Fruit fly (Drosophila melanogaster): ENCODE measurements around the gene tara.

The tara gene

DNA sequence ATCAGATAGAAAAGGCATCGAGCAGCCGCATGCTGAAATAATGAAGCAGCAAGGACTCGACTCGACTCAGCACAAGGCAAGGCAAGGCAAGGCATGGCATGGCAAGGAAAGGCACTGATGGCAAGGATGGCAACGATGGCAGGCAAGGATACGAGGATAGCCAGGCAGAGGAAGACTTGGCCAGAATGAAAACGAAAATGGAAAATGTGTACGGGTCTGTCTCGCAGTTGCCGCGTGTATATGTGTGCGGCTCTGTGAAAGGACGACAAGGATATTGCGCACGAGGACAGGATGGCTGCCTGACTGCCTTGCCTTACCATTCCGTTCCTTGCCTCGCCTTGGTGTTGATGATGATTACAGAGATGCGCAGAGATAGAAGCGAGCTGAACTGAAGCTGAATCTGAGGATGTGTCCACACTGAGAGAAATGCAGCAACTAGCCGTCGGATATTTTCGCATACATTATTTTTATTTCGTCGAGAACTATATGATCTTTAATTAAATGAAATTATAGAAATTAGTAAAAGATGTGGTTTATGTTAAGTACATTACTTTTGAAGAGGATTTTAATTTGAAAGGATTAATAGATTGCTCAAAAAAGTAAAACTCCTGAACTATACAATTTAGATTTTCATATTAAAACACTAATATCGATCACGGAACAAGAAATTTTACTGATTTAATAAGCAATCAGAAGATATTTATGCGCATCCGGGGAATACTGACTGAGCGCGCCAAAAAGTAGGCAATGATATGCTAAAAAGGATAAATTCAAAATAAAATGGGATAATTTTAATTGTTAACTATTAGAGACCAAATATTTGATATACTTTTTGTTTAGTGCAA, 10.8 kb upstream of the tara start (continued):
- TF ChIP-seq wor (GFP tag; IDR thresholded peaks at IDR 0.05): no peak
- TF ChIP-seq CG32532 (GFP tag; IDR thresholded peaks at IDR 0.05): 0 out of 2 replicates have a peak, but pooled peaks have one; percentile 5
- no peak for TF ChIP-seq CG11398 (GFP tag; optimal IDR thresholded peaks at IDR 0.05)
- TF ChIP-seq CG14965 (GFP tag; optimal IDR thresholded peaks at IDR 0.05; ENCODE audit: borderline replicate concordance): no peak
- TF ChIP-seq CG9437 (GFP tag; optimal IDR thresholded peaks at IDR 0.05): peak; percentile 49
- TF ChIP-seq phol (tag; optimal IDR thresholded peaks at IDR 0.05): peak; percentile 36
- peak; percentile 59 for TF ChIP-seq CG3281 (GFP tag; optimal IDR thresholded peaks at IDR 0.05)
- TF ChIP-seq Adf1 (GFP tag; IDR thresholded peaks at IDR 0.05): peak; percentile 52; the same call in 1 of the 2 replicates
- TF ChIP-seq pan (optimal IDR thresholded peaks at IDR 0.05): no peak
- no peak for TF ChIP-seq pan (GFP tag; optimal IDR thresholded peaks at IDR 0.05 in 1 of 2, IDR thresholded peaks at IDR 0.05 in 1 of 2)
- no peak for TF ChIP-seq ac (GFP tag; optimal IDR thresholded peaks at IDR 0.05)
- TF ChIP-seq CG12744 (GFP tag; optimal IDR thresholded peaks at IDR 0.05): no peak
- no peak for TF ChIP-seq Atf6 (GFP tag; IDR thresholded peaks at IDR 0.05)
- no peak for TF ChIP-seq CHES-1-like (GFP tag; optimal IDR thresholded peaks at IDR 0.05)
- no peak for TF ChIP-seq CG10654 (GFP tag; optimal IDR thresholded peaks at IDR 0.05)
- 0 out of 3 replicates have a peak, but pooled peaks have one; percentile 9 for TF ChIP-seq sr (GFP tag; IDR thresholded peaks at IDR 0.05)
- 0 out of 3 replicates have a peak, but pooled peaks have one; percentile 58 for TF ChIP-seq CG11456 (GFP tag; IDR thresholded peaks at IDR 0.05)
- no peak for TF ChIP-seq CG7357 (GFP tag; IDR thresholded peaks at IDR 0.05)
- no peak for TF ChIP-seq tx (GFP tag; optimal IDR thresholded peaks at IDR 0.05)
- TF ChIP-seq CG18599 (GFP tag; optimal IDR thresholded peaks at IDR 0.05): peak; percentile 5
- no peak for TF ChIP-seq corto (GFP tag; optimal IDR thresholded peaks at IDR 0.05)
- peak; percentile 57 for TF ChIP-seq Med (GFP tag)
- TF ChIP-seq fd64A (GFP tag; optimal IDR thresholded peaks at IDR 0.05): no peak
- TF ChIP-seq CG18262 (tag; optimal IDR thresholded peaks at IDR 0.05): peak; percentile 49
- no peak for TF ChIP-seq dati (GFP tag; IDR thresholded peaks at IDR 0.05)
- peak in 1 of 2 experiments; percentile 26 for TF ChIP-seq dpn (GFP tag; optimal IDR thresholded peaks at IDR 0.05)
- TF ChIP-seq ewg (GFP tag; optimal IDR thresholded peaks at IDR 0.05): no peak
- TF ChIP-seq chinmo (GFP tag; IDR thresholded peaks at IDR 0.05; ENCODE audit: partially characterized antibody): 0 out of 4 replicates have a peak, but pooled peaks have one; percentile 50
- TF ChIP-seq CG2116 (GFP tag; optimal IDR thresholded peaks at IDR 0.05): peak; percentile 6
- peak; percentile 37 for TF ChIP-seq lab (GFP tag; optimal IDR thresholded peaks at IDR 0.05)
- TF ChIP-seq CG14667 (GFP tag; IDR thresholded peaks at IDR 0.05): no peak
- peak; percentile 16; the same call in 1 of the 3 replicates for TF ChIP-seq row (GFP tag; IDR thresholded peaks at IDR 0.05)
- no peak for TF ChIP-seq CG4282 (GFP tag; optimal IDR thresholded peaks at IDR 0.05)
- no peak for TF ChIP-seq crp (GFP tag; optimal IDR thresholded peaks at IDR 0.05)
- TF ChIP-seq nmo (GFP tag; optimal IDR thresholded peaks at IDR 0.05): peak; percentile 42
- peak; percentile 46 for TF ChIP-seq lilli (GFP tag; optimal IDR thresholded peaks at IDR 0.05)
- TF ChIP-seq Myb (GFP tag; optimal IDR thresholded peaks at IDR 0.05): no peak
- TF ChIP-seq Fer2 (tag; optimal IDR thresholded peaks at IDR 0.05): no peak
- peak; percentile 7; the same call in 1 of the 2 replicates for TF ChIP-seq chm (GFP tag; IDR thresholded peaks at IDR 0.05)
- TF ChIP-seq Awh (GFP tag; IDR thresholded peaks at IDR 0.05): no peak
- TF ChIP-seq Camta (GFP tag; optimal IDR thresholded peaks at IDR 0.05): peak; percentile 10
- no peak for TF ChIP-seq fd102C (GFP tag; optimal IDR thresholded peaks at IDR 0.05)
- TF ChIP-seq Abd-B (GFP tag; optimal IDR thresholded peaks at IDR 0.05): no peak
- peak; percentile 4 for TF ChIP-seq mam (GFP tag; optimal IDR thresholded peaks at IDR 0.05)
- peak in 1 of 2 experiments; percentile 53 for TF ChIP-seq Hr51 (GFP tag; optimal IDR thresholded peaks at IDR 0.05)
- no peak for TF ChIP-seq pzg (GFP tag; optimal IDR thresholded peaks at IDR 0.05)
- peak in 1 of 2 experiments; percentile 0 for TF ChIP-seq chif (GFP tag; optimal IDR thresholded peaks at IDR 0.05)
- no peak for TF ChIP-seq Blimp-1 (GFP tag; optimal IDR thresholded peaks at IDR 0.05)
